Worm (Caenorhabditis elegans) whole organism, late embryonic: ENCODE results near the gene str-4.

Source experiments
- ama-1 ChIP-seq: fragments of 150-350 bp; optimal IDR thresholded peaks from 2 replicates; lab custom pipeline; 2014
- ceh-24 ChIP-seq: sonication (generic microtip); optimal IDR thresholded peaks from 2 replicates; lab custom pipeline; 2016; ENCODE audit warnings: mild to moderate bottlenecking, missing genetic modification characterization, missing compliant biosample characterization
- hlh-30 ChIP-seq: sonication (generic microtip); optimal IDR thresholded peaks from 2 replicates; lab custom pipeline; 2017; ENCODE audit warnings: antibody characterized with exemption, missing genetic modification characterization, missing compliant biosample characterization; ENCODE audit not compliant: insufficient read depth
- nhr-11 ChIP-seq: fragments of 150-350 bp; optimal IDR thresholded peaks from 2 replicates; lab custom pipeline; 2014; ENCODE audit warnings: missing biosample characterization, missing genetic modification characterization

DNA sequence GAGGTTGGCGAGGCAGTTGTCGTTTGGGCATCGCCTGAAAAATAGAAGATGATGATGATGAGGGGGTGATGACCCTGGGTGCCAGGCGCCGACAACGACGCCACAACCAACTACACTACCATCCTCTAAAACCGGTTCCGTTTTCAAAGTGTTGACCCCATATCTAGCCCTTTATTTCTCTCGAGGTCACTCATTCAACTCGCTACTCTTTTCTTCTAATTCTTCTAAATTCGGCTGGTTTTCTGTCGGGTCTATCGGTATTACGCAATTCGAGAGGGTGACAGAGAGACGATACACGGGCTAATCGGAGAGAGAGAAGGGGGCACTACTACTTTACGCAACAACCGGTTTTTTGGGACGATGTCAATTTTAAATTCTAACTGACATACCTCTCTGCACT is 31.8 kb upstream of the str-4 start:
- TF ChIP-seq hlh-30 (tag; lab: Kevin White, UChicago) (no peak), ama-1 (lab: Kevin White, UChicago) (no peak), ceh-24 (tag; lab: Kevin White, UChicago) (no peak), nhr-11 (tag; lab: Kevin White, UChicago) (no peak)
